Worm (Caenorhabditis elegans): Measurements from ENCODE around the gene Y24D9A.6.
A peak's percentile ranks its signal among the peaks of the same experiment; 100 is the strongest.

Y24D9A.6 gene

ce11 chrIV:4407055-4407461, 6.9 kb upstream of the Y24D9A.6 start:
- TF ChIP-seq ZK546.5 (tag; optimal IDR thresholded peaks at IDR 0.05) (no peak), nhr-11 (tag; optimal IDR thresholded peaks at IDR 0.05) (no peak), alr-1 (tag; optimal IDR thresholded peaks at IDR 0.05) (no peak), sma-3 (GFP tag; optimal IDR thresholded peaks at IDR 0.05) (peak; percentile 4), lsy-2 (tag; optimal IDR thresholded peaks at IDR 0.05) (peak in 1 of 2 experiments; percentile 48), mbf-1 (tag; optimal IDR thresholded peaks at IDR 0.05) (no peak), nhr-23 (tag; optimal IDR thresholded peaks at IDR 0.05) (no peak), skn-1 (tag; optimal IDR thresholded peaks at IDR 0.05) (no peak), unc-55 (GFP tag; optimal IDR thresholded peaks at IDR 0.05) (no peak), snpc-4 (tag; optimal IDR thresholded peaks at IDR 0.05) (no peak), mab-5 (tag; optimal IDR thresholded peaks at IDR 0.05) (no peak), crh-2 (tag; optimal IDR thresholded peaks at IDR 0.05) (peak; percentile 3), sma-9 (GFP tag; optimal IDR thresholded peaks at IDR 0.05) (peak; percentile 39), sma-9 (tag; optimal IDR thresholded peaks at IDR 0.05) (no peak), aly-2 (tag; optimal IDR thresholded peaks at IDR 0.05) (no peak), elt-1 (tag; optimal IDR thresholded peaks at IDR 0.05) (no peak), zag-1 (tag; optimal IDR thresholded peaks at IDR 0.05) (no peak), unc-62 (GFP tag; optimal IDR thresholded peaks at IDR 0.05) (no peak), mdl-1 (tag; optimal IDR thresholded peaks at IDR 0.05) (no peak), ceh-16 (tag; optimal IDR thresholded peaks at IDR 0.05) (no peak), nhr-129 (tag; optimal IDR thresholded peaks at IDR 0.05) (peak; percentile 56), dmd-4 (tag; optimal IDR thresholded peaks at IDR 0.05) (no peak), nhr-21 (tag; optimal IDR thresholded peaks at IDR 0.05) (no peak), ztf-1 (GFP tag; conservative IDR thresholded peaks at IDR 0.05) (no peak), F13H6.1 (tag; optimal IDR thresholded peaks at IDR 0.05) (peak; percentile 85), peb-1 (tag; optimal IDR thresholded peaks at IDR 0.05) (no peak), nhr-25 (tag; optimal IDR thresholded peaks at IDR 0.05) (no peak), lin-13 (GFP tag; optimal IDR thresholded peaks at IDR 0.05) (no peak), ztf-11 (tag; optimal IDR thresholded peaks at IDR 0.05) (no peak), nhr-77 (tag; optimal IDR thresholded peaks at IDR 0.05) (no peak), lin-11 (tag; optimal IDR thresholded peaks at IDR 0.05) (no peak), fos-1 (tag; optimal IDR thresholded peaks at IDR 0.05) (peak; percentile 54), ama-1 (optimal IDR thresholded peaks at IDR 0.05) (no peak), egl-27 (tag; optimal IDR thresholded peaks at IDR 0.05) (no peak), R02D3.7 (tag; optimal IDR thresholded peaks at IDR 0.05) (no peak)

- TF ChIP-seq nhr-11 (tag; optimal IDR thresholded peaks at IDR 0.05), result no peak
- TF ChIP-seq sem-4 (tag; optimal IDR thresholded peaks at IDR 0.05), result no peak
- TF ChIP-seq blmp-1 (tag; optimal IDR thresholded peaks at IDR 0.05; ENCODE audit: insufficient read depth), result peak; percentile 36
- TF ChIP-seq Y55F3AM.14 (GFP tag; optimal IDR thresholded peaks at IDR 0.05), result peak; percentile 56
- no peak for TF ChIP-seq peb-1 (tag; optimal IDR thresholded peaks at IDR 0.05)
- no peak for TF ChIP-seq nhr-10 (tag; optimal IDR thresholded peaks at IDR 0.05)
- no peak for TF ChIP-seq alr-1 (tag; optimal IDR thresholded peaks at IDR 0.05)
- no peak for TF ChIP-seq nhr-77 (tag; optimal IDR thresholded peaks at IDR 0.05)
- TF ChIP-seq unc-55 (GFP tag; optimal IDR thresholded peaks at IDR 0.05), result peak; percentile 89
- TF ChIP-seq nhr-12 (tag; optimal IDR thresholded peaks at IDR 0.05), result no peak
- no peak for TF ChIP-seq nhr-23 (tag; optimal IDR thresholded peaks at IDR 0.05)
- TF ChIP-seq snpc-4 (tag; optimal IDR thresholded peaks at IDR 0.05), result no peak
- peak; percentile 63 for TF ChIP-seq sma-3 (GFP tag; optimal IDR thresholded peaks at IDR 0.05)
- TF ChIP-seq mdl-1 (tag; optimal IDR thresholded peaks at IDR 0.05), result no peak
- TF ChIP-seq egl-27 (tag; optimal IDR thresholded peaks at IDR 0.05), result no peak
- TF ChIP-seq aly-2 (tag; optimal IDR thresholded peaks at IDR 0.05), result no peak
- TF ChIP-seq unc-39 (tag; optimal IDR thresholded peaks at IDR 0.05), result no peak
- peak; percentile 57 for TF ChIP-seq nhr-25 (tag; optimal IDR thresholded peaks at IDR 0.05)
- TF ChIP-seq ama-1 (optimal IDR thresholded peaks at IDR 0.05), result no peak
- TF ChIP-seq dmd-4 (tag; optimal IDR thresholded peaks at IDR 0.05), result no peak
- TF ChIP-seq ZK546.5 (tag; optimal IDR thresholded peaks at IDR 0.05), result no peak
- TF ChIP-seq lin-39 (tag; optimal IDR thresholded peaks at IDR 0.05), result peak; percentile 25
- TF ChIP-seq mbf-1 (tag; optimal IDR thresholded peaks at IDR 0.05), result no peak
- TF ChIP-seq gmeb-1 (tag; optimal IDR thresholded peaks at IDR 0.05), result peak; percentile 19
- TF ChIP-seq skn-1 (tag; optimal IDR thresholded peaks at IDR 0.05), result no peak
- peak; percentile 80 for TF ChIP-seq lin-13 (GFP tag; optimal IDR thresholded peaks at IDR 0.05)
- peak; percentile 10 for TF ChIP-seq mab-5 (tag; optimal IDR thresholded peaks at IDR 0.05)
- peak; percentile 30 for TF ChIP-seq nhr-21 (tag; optimal IDR thresholded peaks at IDR 0.05)
- TF ChIP-seq sma-9 (GFP tag; optimal IDR thresholded peaks at IDR 0.05), result peak; percentile 63
- no peak for TF ChIP-seq sma-9 (tag; optimal IDR thresholded peaks at IDR 0.05)
- TF ChIP-seq ceh-16 (tag; optimal IDR thresholded peaks at IDR 0.05), result peak; percentile 19
- peak; percentile 76 for TF ChIP-seq C34F6.9 (tag; optimal IDR thresholded peaks at IDR 0.05)
- no peak for TF ChIP-seq unc-62 (GFP tag; optimal IDR thresholded peaks at IDR 0.05)
- TF ChIP-seq lin-11 (tag; optimal IDR thresholded peaks at IDR 0.05), result peak; percentile 67
- no peak for TF ChIP-seq ceh-82 (tag; optimal IDR thresholded peaks at IDR 0.05)
- peak; percentile 38 for TF ChIP-seq nhr-6 (tag; optimal IDR thresholded peaks at IDR 0.05)
- TF ChIP-seq fos-1 (tag; optimal IDR thresholded peaks at IDR 0.05), result peak; percentile 76
- TF ChIP-seq nhr-237 (tag; optimal IDR thresholded peaks at IDR 0.05), result no peak
- TF ChIP-seq nhr-129 (tag; optimal IDR thresholded peaks at IDR 0.05), result peak; percentile 85
- TF ChIP-seq ztf-1 (GFP tag; conservative IDR thresholded peaks at IDR 0.05), result no peak
- no peak for TF ChIP-seq elt-3 (tag; optimal IDR thresholded peaks at IDR 0.05)
- TF ChIP-seq R02D3.7 (tag; optimal IDR thresholded peaks at IDR 0.05), result no peak
- TF ChIP-seq elt-1 (tag; optimal IDR thresholded peaks at IDR 0.05), result no peak
- TF ChIP-seq zag-1 (tag; optimal IDR thresholded peaks at IDR 0.05), result peak; percentile 25
- TF ChIP-seq F13H6.1 (tag; optimal IDR thresholded peaks at IDR 0.05), result peak; percentile 60
- TF ChIP-seq ztf-11 (tag; optimal IDR thresholded peaks at IDR 0.05), result no peak
- peak; percentile 21 for TF ChIP-seq crh-2 (tag; optimal IDR thresholded peaks at IDR 0.05)
Measured at ce11 chrIV:4406054-4406539, 5.9 kb upstream of the Y24D9A.6 start.
